Worm (Caenorhabditis elegans) whole organism, L1 larva: ENCODE measurements around the gene gst-19.

Experiments used
- fkh-10 ChIP-seq: sonication (generic microtip); optimal IDR thresholded peaks from 2 replicates; lab custom pipeline; 2017; ENCODE audit warnings: missing biosample characterization, missing genetic modification reagents, missing genetic modification characterization
- fos-1 ChIP-seq: fragments of 150-350 bp; optimal IDR thresholded peaks from 2 replicates; lab custom pipeline; 2014; ENCODE audit warnings: missing biosample characterization, missing genetic modification characterization
- lsy-2 ChIP-seq, 2 experiments: fragments of 150-350 bp; optimal IDR thresholded peaks; 2 replicates each; lab custom pipeline; 2014; ENCODE audit warnings: missing biosample characterization in 2 of 2, missing genetic modification characterization in 2 of 2
- nhr-237 ChIP-seq: fragments of 150-350 bp; optimal IDR thresholded peaks from 2 replicates; lab custom pipeline; 2014; ENCODE audit warnings: missing biosample characterization, missing genetic modification characterization
- unc-130 ChIP-seq: fragments of 150-350 bp; optimal IDR thresholded peaks from 2 replicates; lab custom pipeline; 2017; ENCODE audit warnings: missing biosample characterization, missing genetic modification characterization, inconsistent platforms
- unc-30 ChIP-seq: sonication (generic microtip); optimal IDR thresholded peaks from 2 replicates; lab custom pipeline; 2017; ENCODE audit warnings: missing biosample characterization, missing genetic modification characterization
- unc-62 ChIP-seq: fragments of 150-350 bp; optimal IDR thresholded peaks from 2 replicates; lab custom pipeline; 2014; ENCODE audit warnings: missing biosample characterization, missing genetic modification reagents, missing genetic modification characterization
- unc-86 ChIP-seq: sonication (generic microtip); optimal IDR thresholded peaks from 2 replicates; lab custom pipeline; 2016; ENCODE audit warnings: missing genetic modification characterization, missing compliant biosample characterization
- zag-1 ChIP-seq: fragments of 150-350 bp; optimal IDR thresholded peaks from 2 replicates; lab custom pipeline; 2014; ENCODE audit warnings: missing biosample characterization, missing genetic modification characterization

ce11 chrII:13590461-13590860 lies 36.5 kb downstream of the gst-19 start, which contains the start of gene clec-145:
- TF ChIP-seq fkh-10 (no peak), unc-62 (GFP tag; lab: Kevin White, UChicago) (no peak), zag-1 (tag; lab: Kevin White, UChicago) (no peak), unc-130 (tag; lab: Kevin White, UChicago) (no peak), lsy-2 (tag; optimal IDR thresholded peaks at IDR 0.05; lab: Kevin White, UChicago) (no peak), unc-86 (tag; lab: Kevin White, UChicago) (no peak), nhr-237 (tag; lab: Kevin White, UChicago) (no peak), fos-1 (tag; lab: Kevin White, UChicago) (no peak), unc-30 (no peak)
